Fruit fly (Drosophila melanogaster): ENCODE data around the gene Pig1.

DNA sequence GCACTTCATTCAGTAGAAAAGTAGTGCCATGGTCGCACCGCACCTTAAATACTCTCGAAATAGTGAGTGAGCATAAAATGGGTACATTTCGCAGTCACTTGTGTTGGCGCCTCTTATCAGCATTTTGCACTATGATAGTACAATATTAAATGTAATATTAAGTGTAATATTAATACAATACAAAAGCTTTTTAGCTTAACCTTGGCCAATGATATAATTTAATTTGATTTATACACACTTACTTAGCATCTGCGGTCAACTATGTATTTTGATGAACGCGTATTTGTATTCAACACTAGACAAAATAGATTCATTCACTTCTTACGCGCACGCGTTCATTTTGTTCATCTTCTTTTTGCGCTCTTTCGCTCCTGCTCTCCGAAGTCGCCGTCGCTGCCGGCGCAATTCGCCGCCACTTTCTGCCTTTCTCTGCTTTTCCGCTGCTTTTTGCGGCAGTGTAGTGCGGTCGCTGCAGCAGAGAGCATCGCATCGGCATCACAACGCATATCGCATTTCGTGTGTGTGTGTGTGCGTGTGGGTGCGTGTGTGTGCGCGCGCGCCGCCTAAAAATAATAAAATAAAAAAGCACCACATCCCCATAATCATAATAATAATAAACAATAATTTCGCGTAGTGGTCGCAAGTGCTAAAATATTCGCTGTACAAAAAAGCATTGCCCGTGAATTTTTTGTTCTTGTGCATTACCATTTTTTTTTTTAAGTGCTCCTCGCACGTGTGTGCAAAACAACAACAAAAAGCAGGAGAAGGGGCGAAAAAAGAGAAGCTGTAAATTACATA, 40.0 kb upstream of the Pig1 start:
- TF ChIP-seq CG14655 (GFP tag; optimal IDR thresholded peaks at IDR 0.05) (peak; percentile 71), Ets98B (GFP tag; IDR thresholded peaks at IDR 0.05) (peak; percentile 66; the same call in 1 of the 2 replicates), D1 (tag; optimal IDR thresholded peaks at IDR 0.05) (peak; percentile 67), CG17806 (tag; optimal IDR thresholded peaks at IDR 0.05) (peak; percentile 60), CG34367 (tag; optimal IDR thresholded peaks at IDR 0.05) (peak; percentile 27), CG9948 (tag; optimal IDR thresholded peaks at IDR 0.05) (peak; percentile 45), CG12605 (GFP tag; IDR thresholded peaks at IDR 0.05) (peak; percentile 33)

Data from whole organism, pupa.